Worm (Caenorhabditis elegans) whole organism, L4 larva: Measurements from ENCODE around the gene srx-95.

Experiments
- F26F4.8 ChIP-seq: fragments of 200-800 bp; sonication (Bioruptor generic); conservative IDR thresholded peaks from 2 replicates; pipeline ENCODE4 v1.3.6; 2022; ENCODE audit warnings: missing genetic modification characterization, missing compliant biosample characterization
- F49E8.2 ChIP-seq: sonication (generic microtip); optimal IDR thresholded peaks from 2 replicates; lab custom pipeline; 2016; ENCODE audit warnings: missing compliant biosample characterization, mild to moderate bottlenecking, missing genetic modification characterization, borderline replicate concordance
- T20F7.1 ChIP-seq: fragments of 200-800 bp; sonication (Bioruptor generic); optimal IDR thresholded peaks from 2 replicates; lab custom pipeline; 2018; ENCODE audit warnings: mild to moderate bottlenecking, missing genetic modification characterization, missing compliant biosample characterization
- Y48G9A.11 ChIP-seq: fragments of 200-800 bp; sonication (Bioruptor generic); IDR thresholded peaks from 2 replicates; pipeline ENCODE4 v1.3.6; 2022; ENCODE audit warnings: missing genetic modification reagents, missing genetic modification characterization, missing compliant biosample characterization
- ZK337.2 ChIP-seq: fragments of 200-800 bp; sonication (Bioruptor generic); IDR thresholded peaks from 2 replicates; pipeline ENCODE4 v1.3.6; 2022; ENCODE audit warnings: missing genetic modification reagents, missing genetic modification characterization, missing compliant biosample characterization
- aha-1 ChIP-seq: fragments of 150-350 bp; peaks from one replicate; lab custom pipeline; 2014; ENCODE audit warnings: missing biosample characterization, missing genetic modification characterization
- attf-4 ChIP-seq: sonication (generic microtip); optimal IDR thresholded peaks from 3 replicates; lab custom pipeline; 2017; ENCODE audit warnings: missing biosample characterization, missing genetic modification characterization
- ceh-20 ChIP-seq: fragments of 200-800 bp; sonication (Bioruptor generic); IDR thresholded peaks from 2 replicates; pipeline ENCODE4 v1.3.6; 2022; ENCODE audit warnings: missing genetic modification reagents, missing genetic modification characterization, missing compliant biosample characterization
- ceh-32 ChIP-seq: sonication (generic microtip); optimal IDR thresholded peaks from 2 replicates; lab custom pipeline; 2016; ENCODE audit warnings: mild to moderate bottlenecking, missing genetic modification characterization, missing compliant biosample characterization; ENCODE audit not compliant: poor library complexity
- ceh-62 ChIP-seq: sonication (generic microtip); optimal IDR thresholded peaks from 2 replicates; lab custom pipeline; 2017; ENCODE audit warnings: missing biosample characterization, missing genetic modification characterization
- ces-1 ChIP-seq: fragments of 150-350 bp; sonication (generic microtip); optimal IDR thresholded peaks from 4 replicates; lab custom pipeline; 2014; ENCODE audit warnings: missing biosample characterization, missing genetic modification reagents, missing genetic modification characterization
- ctbp-1 ChIP-seq: fragments of 200-800 bp; sonication (Bioruptor generic); IDR thresholded peaks from 2 replicates; pipeline ENCODE4 v1.3.6; 2022; ENCODE audit warnings: missing genetic modification reagents, missing genetic modification characterization, missing compliant biosample characterization
- daf-12 ChIP-seq: fragments of 150-350 bp; optimal IDR thresholded peaks from 2 replicates; lab custom pipeline; 2014; ENCODE audit warnings: missing biosample characterization, missing genetic modification reagents, missing genetic modification characterization
- daf-16 ChIP-seq, 3 experiments: sonication (generic microtip); optimal IDR thresholded peaks; 2 replicates each; lab custom pipeline; 2016 to 2017; ENCODE audit warnings: missing genetic modification characterization in 3 of 3, missing genetic modification reagents in 3 of 3, mild to moderate bottlenecking in 2 of 3, missing compliant biosample characterization in 2 of 3, missing biosample characterization in 1 of 3, moderate library complexity in 1 of 3
- dmd-6 ChIP-seq: fragments of 200-800 bp; sonication (Bioruptor generic); IDR thresholded peaks from 2 replicates; pipeline ENCODE4 v1.3.6; 2022; ENCODE audit warnings: missing genetic modification reagents, missing genetic modification characterization, missing compliant biosample characterization
- dpl-1 ChIP-seq: fragments of 150-350 bp; optimal IDR thresholded peaks from 2 replicates; lab custom pipeline; 2014; ENCODE audit warnings: missing biosample characterization, missing genetic modification reagents, missing genetic modification characterization
- egl-27 ChIP-seq: sonication (generic microtip); optimal IDR thresholded peaks from 3 replicates; lab custom pipeline; 2017; ENCODE audit warnings: missing biosample characterization, missing genetic modification reagents, missing genetic modification characterization
- gei-8 ChIP-seq: fragments of 200-800 bp; sonication (Bioruptor generic); optimal IDR thresholded peaks from 2 replicates; lab custom pipeline; 2018; ENCODE audit warnings: mild to moderate bottlenecking, missing genetic modification characterization, missing compliant biosample characterization
- hlh-11 ChIP-seq: fragments of 200-800 bp; sonication (Bioruptor generic); optimal IDR thresholded peaks from 2 replicates; lab custom pipeline; 2018; ENCODE audit warnings: mild to moderate bottlenecking, missing genetic modification characterization, missing compliant biosample characterization
- hmg-1.1 ChIP-seq: fragments of 200-800 bp; sonication (Bioruptor generic); IDR thresholded peaks from 2 replicates; pipeline ENCODE4 v1.3.6; 2022; ENCODE audit warnings: missing genetic modification reagents, missing genetic modification characterization, missing compliant biosample characterization
- lim-7 ChIP-seq: fragments of 200-800 bp; sonication (Bioruptor generic); IDR thresholded peaks from 2 replicates; pipeline ENCODE4 v1.3.6; 2022; ENCODE audit warnings: missing genetic modification characterization, missing compliant biosample characterization
- lin-13 ChIP-seq: fragments of 150-350 bp; optimal IDR thresholded peaks from 2 replicates; lab custom pipeline; 2014; ENCODE audit warnings: missing biosample characterization, missing genetic modification reagents, missing genetic modification characterization
- lin-38 ChIP-seq: fragments of 200-800 bp; sonication (Bioruptor generic); IDR thresholded peaks from 2 replicates; pipeline ENCODE4 v1.3.6; 2022; ENCODE audit warnings: missing genetic modification reagents, missing genetic modification characterization, missing compliant biosample characterization
- mdt-29 ChIP-seq: fragments of 200-800 bp; sonication (Bioruptor generic); IDR thresholded peaks from 2 replicates; pipeline ENCODE4 v1.3.6; 2022; ENCODE audit warnings: missing genetic modification reagents, missing genetic modification characterization, missing compliant biosample characterization
- mep-1 ChIP-seq: fragments of 150-350 bp; sonication (generic microtip); optimal IDR thresholded peaks from 3 replicates; lab custom pipeline; 2014; ENCODE audit warnings: missing biosample characterization, missing genetic modification characterization
- mes-2 ChIP-seq: sonication (generic microtip); optimal IDR thresholded peaks from 2 replicates; lab custom pipeline; 2016; ENCODE audit warnings: missing genotype, mild to moderate bottlenecking, missing genetic modification characterization, missing compliant biosample characterization; ENCODE audit not compliant: poor library complexity, severe bottlenecking
- mxl-2 ChIP-seq: fragments of 200-800 bp; sonication (Bioruptor generic); conservative IDR thresholded peaks from 2 replicates; pipeline ENCODE4 v1.3.6; 2022; ENCODE audit warnings: missing genetic modification reagents, missing genetic modification characterization, missing compliant biosample characterization
- nhr-10 ChIP-seq: fragments of 150-350 bp; optimal IDR thresholded peaks from 2 replicates; lab custom pipeline; 2014; ENCODE audit warnings: missing biosample characterization, missing genetic modification characterization
- nhr-102 ChIP-seq: sonication (generic microtip); optimal IDR thresholded peaks from 2 replicates; lab custom pipeline; 2016; ENCODE audit warnings: mild to moderate bottlenecking, missing genetic modification characterization, moderate library complexity, missing compliant biosample characterization
- nhr-25 ChIP-seq: sonication (generic microtip); optimal IDR thresholded peaks from 2 replicates; lab custom pipeline; 2017; ENCODE audit warnings: missing genetic modification characterization, mild to moderate bottlenecking, missing compliant biosample characterization, antibody characterized with exemption, moderate library complexity, borderline replicate concordance; ENCODE audit not compliant: insufficient read depth
- nhr-41 ChIP-seq: fragments of 200-800 bp; sonication (Bioruptor generic); IDR thresholded peaks from 2 replicates; pipeline ENCODE4 v1.3.6; 2022; ENCODE audit warnings: missing genetic modification reagents, missing genetic modification characterization, missing compliant biosample characterization
- nhr-6 ChIP-seq: fragments of 150-350 bp; optimal IDR thresholded peaks from 2 replicates; lab custom pipeline; 2014; ENCODE audit warnings: missing biosample characterization, missing genetic modification characterization
- nhr-77 ChIP-seq: fragments of 150-350 bp; optimal IDR thresholded peaks from 2 replicates; lab custom pipeline; 2014; ENCODE audit warnings: missing biosample characterization, missing genetic modification characterization
- pha-4 ChIP-seq, 2 experiments: fragments of 150-350 bp in 1 of 2; fragments of 200-800 bp in 1 of 2; sonication (Bioruptor generic) in 1 of 2; IDR thresholded peaks in 1 of 2; optimal IDR thresholded peaks in 1 of 2; 2 replicates each; pipeline versions ENCODE4 v1.3.6 to Lab custom; 2014 to 2022; ENCODE audit warnings: missing genetic modification characterization in 2 of 2, missing genetic modification reagents in 2 of 2, missing biosample characterization in 1 of 2, missing compliant biosample characterization in 1 of 2
- pqm-1 ChIP-seq: sonication (generic microtip); optimal IDR thresholded peaks from 2 replicates; lab custom pipeline; 2017; ENCODE audit warnings: missing biosample characterization, missing genetic modification characterization
- rbr-2 ChIP-seq: sonication (generic microtip); optimal IDR thresholded peaks from 2 replicates; lab custom pipeline; 2016; ENCODE audit warnings: missing genotype, missing genetic modification characterization, missing compliant biosample characterization
- skn-1 ChIP-seq: fragments of 150-350 bp; optimal IDR thresholded peaks from 2 replicates; lab custom pipeline; 2014; ENCODE audit warnings: missing biosample characterization, missing genetic modification characterization
- snpc-4 ChIP-seq: fragments of 150-350 bp; optimal IDR thresholded peaks from 2 replicates; lab custom pipeline; 2014; ENCODE audit warnings: missing biosample characterization, missing genetic modification characterization
- tra-1 ChIP-seq: fragments of 200-800 bp; sonication (Bioruptor generic); IDR thresholded peaks from 2 replicates; pipeline ENCODE4 v1.3.6; 2022; ENCODE audit warnings: missing genetic modification reagents, missing genetic modification characterization, missing compliant biosample characterization
- unc-130 ChIP-seq: sonication (generic microtip); optimal IDR thresholded peaks from 2 replicates; lab custom pipeline; 2016; ENCODE audit warnings: missing genetic modification reagents, missing genetic modification characterization, missing compliant biosample characterization
- unc-39 ChIP-seq: sonication (generic microtip); optimal IDR thresholded peaks from 2 replicates; lab custom pipeline; 2017; ENCODE audit warnings: missing biosample characterization, missing genetic modification characterization
- unc-62 ChIP-seq, 3 experiments: fragments of 150-350 bp in 1 of 3; sonication (generic microtip); optimal IDR thresholded peaks in 2 of 3; peaks in 1 of 3; 1 replicate in 1 of 3; 2 replicates in 2 of 3; lab custom pipeline; 2014 to 2017; ENCODE audit warnings: missing biosample characterization in 3 of 3, missing genetic modification characterization in 3 of 3, missing genetic modification reagents in 3 of 3, missing genotype in 1 of 3
- vab-7 ChIP-seq: fragments of 200-800 bp; sonication (Bioruptor generic); IDR thresholded peaks from 2 replicates; pipeline ENCODE4 v1.3.6; 2022; ENCODE audit warnings: missing genetic modification reagents, missing genetic modification characterization, missing compliant biosample characterization
- zag-1 ChIP-seq: fragments of 150-350 bp; optimal IDR thresholded peaks from 2 replicates; lab custom pipeline; 2014; ENCODE audit warnings: missing biosample characterization, missing genetic modification characterization
- zip-11 ChIP-seq: fragments of 200-800 bp; sonication (Bioruptor generic); IDR thresholded peaks from 2 replicates; pipeline ENCODE4 v1.3.6; 2022; ENCODE audit warnings: missing genetic modification characterization, missing compliant biosample characterization
- zip-2 ChIP-seq: fragments of 150-350 bp; optimal IDR thresholded peaks from 2 replicates; lab custom pipeline; 2014; ENCODE audit warnings: missing biosample characterization, missing genetic modification characterization
- ztf-11 ChIP-seq: fragments of 150-350 bp; optimal IDR thresholded peaks from 2 replicates; lab custom pipeline; 2014; ENCODE audit warnings: missing biosample characterization, missing genetic modification characterization

srx-95 gene

DNA sequence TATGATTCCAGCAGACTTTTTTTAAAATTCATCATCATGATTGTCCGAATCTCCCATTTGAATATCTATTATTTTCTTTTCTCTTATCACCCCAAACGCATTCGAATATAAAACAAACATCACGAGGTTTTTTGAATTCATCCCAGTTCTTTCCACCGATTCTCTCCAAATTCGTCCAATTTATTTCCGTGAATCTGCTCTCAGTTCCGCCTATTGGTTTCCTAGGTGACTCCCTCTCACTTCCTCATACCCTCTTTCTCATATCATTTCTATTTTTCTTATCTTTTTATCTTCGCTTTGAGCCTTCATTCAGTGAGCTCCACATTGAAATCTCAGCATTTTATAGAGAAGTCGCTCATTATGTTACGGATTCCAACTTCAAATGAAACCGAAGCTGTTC is 24.5 kb upstream of the srx-95 start, which contains the start of gene T13C2.7:
TSS of gene T13C2.7 (plus strand) at position 301 of the 400 bp plus-strand sequence.
- TF ChIP-seq daf-12 (tag; lab: Kevin White, UChicago) (no peak), egl-27 (tag; lab: Kevin White, UChicago) (no peak), pha-4 (GFP tag; IDR thresholded peaks at IDR 0.05; lab: Robert Waterston, UW) (no peak), pha-4 (tag; optimal IDR thresholded peaks at IDR 0.05; lab: Kevin White, UChicago) (no peak), F26F4.8 (GFP tag; lab: Robert Waterston, UW) (no peak), attf-4 (tag; lab: Kevin White, UChicago) (no peak), hlh-11 (tag; lab: Kevin White, UChicago) (no peak), lin-38 (GFP tag; lab: Robert Waterston, UW) (no peak), nhr-77 (tag; lab: Kevin White, UChicago) (no peak), gei-8 (no peak), ztf-11 (tag; lab: Kevin White, UChicago) (no peak), zag-1 (tag; lab: Kevin White, UChicago) (no peak), mdt-29 (no peak), nhr-10 (tag; lab: Kevin White, UChicago) (no peak), dmd-6 (GFP tag; lab: Robert Waterston, UW) (no peak), aha-1 (tag; lab: Kevin White, UChicago) (no peak)

ce11 chrII:6776418-6777034 is 22.0 kb upstream of the srx-95 start, which contains the start of gene ssup-72:
Gene ssup-72 (plus strand): TSS chrII:6776598.
- no peak for TF ChIP-seq ceh-32 (tag; lab: Kevin White, UChicago)
- 0 out of 2 replicates have a peak, but pooled peaks have one; percentile 34 for TF ChIP-seq hmg-1.1 (GFP tag; lab: Robert Waterston, UW)
- no peak for TF ChIP-seq ceh-62 (tag; lab: Kevin White, UChicago)
- TF ChIP-seq nhr-41 (GFP tag; lab: Robert Waterston, UW), result no peak
- TF ChIP-seq T20F7.1 (GFP tag; lab: Kevin White, UChicago), result peak; percentile 60
- no peak for TF ChIP-seq nhr-10 (tag; lab: Kevin White, UChicago)
- peak; percentile 98 for TF ChIP-seq mes-2 (tag; lab: Kevin White, UChicago)
- no peak for TF ChIP-seq unc-39 (tag; lab: Kevin White, UChicago)
- TF ChIP-seq lin-13 (GFP tag; lab: Kevin White, UChicago), result no peak
- no peak for TF ChIP-seq ctbp-1 (GFP tag; lab: Robert Waterston, UW)
- peak; percentile 43; the same call in 1 of the 2 replicates for TF ChIP-seq ZK337.2 (GFP tag; lab: Robert Waterston, UW)
- no peak for TF ChIP-seq mdt-29
- no peak for TF ChIP-seq nhr-102
- TF ChIP-seq vab-7 (GFP tag; lab: Robert Waterston, UW), result no peak
- no peak for TF ChIP-seq snpc-4
- no peak for TF ChIP-seq mxl-2 (GFP tag; lab: Robert Waterston, UW)
- TF ChIP-seq ztf-11 (tag; lab: Kevin White, UChicago), result no peak
- no peak for TF ChIP-seq pqm-1
- TF ChIP-seq F49E8.2 (tag; lab: Kevin White, UChicago), result peak; percentile 60
- TF ChIP-seq ceh-20 (GFP tag; lab: Robert Waterston, UW), result no peak
- no peak for TF ChIP-seq ces-1 (GFP tag; lab: Kevin White, UChicago)
- peak; percentile 88 for TF ChIP-seq dpl-1 (GFP tag; lab: Kevin White, UChicago)
- no peak for TF ChIP-seq nhr-25 (tag; lab: Kevin White, UChicago)
- no peak for TF ChIP-seq lim-7
- TF ChIP-seq zip-11 (GFP tag; lab: Robert Waterston, UW), result no peak
- peak; percentile 65 for TF ChIP-seq mep-1 (tag; lab: Kevin White, UChicago)
- no peak for TF ChIP-seq Y48G9A.11 (GFP tag; lab: Robert Waterston, UW)
- TF ChIP-seq skn-1 (tag; lab: Kevin White, UChicago), result no peak
- TF ChIP-seq nhr-77 (tag; lab: Kevin White, UChicago), result no peak
- TF ChIP-seq lin-38 (GFP tag; lab: Robert Waterston, UW), result no peak
- no peak for TF ChIP-seq unc-62 (GFP tag; optimal IDR thresholded peaks at IDR 0.05 in 1 of 2; lab: Kevin White, UChicago)
- TF ChIP-seq unc-62 (tag; optimal IDR thresholded peaks at IDR 0.05; lab: Kevin White, UChicago), result no peak
- no peak for TF ChIP-seq zip-2
- TF ChIP-seq egl-27 (tag; lab: Kevin White, UChicago), result no peak
- TF ChIP-seq nhr-6 (tag; lab: Kevin White, UChicago), result no peak
- TF ChIP-seq unc-130 (GFP tag; lab: Kevin White, UChicago), result peak; percentile 75
- TF ChIP-seq daf-16 (GFP tag; optimal IDR thresholded peaks at IDR 0.05; lab: Kevin White, UChicago), result no peak
- peak; percentile 32 for TF ChIP-seq daf-16 (tag; optimal IDR thresholded peaks at IDR 0.05; lab: Kevin White, UChicago)
- no peak for TF ChIP-seq tra-1
- TF ChIP-seq rbr-2 (tag; lab: Kevin White, UChicago), result peak; percentile 49
